Fruit fly (Drosophila melanogaster): ENCODE measurements around the gene CG14984.

DNA sequence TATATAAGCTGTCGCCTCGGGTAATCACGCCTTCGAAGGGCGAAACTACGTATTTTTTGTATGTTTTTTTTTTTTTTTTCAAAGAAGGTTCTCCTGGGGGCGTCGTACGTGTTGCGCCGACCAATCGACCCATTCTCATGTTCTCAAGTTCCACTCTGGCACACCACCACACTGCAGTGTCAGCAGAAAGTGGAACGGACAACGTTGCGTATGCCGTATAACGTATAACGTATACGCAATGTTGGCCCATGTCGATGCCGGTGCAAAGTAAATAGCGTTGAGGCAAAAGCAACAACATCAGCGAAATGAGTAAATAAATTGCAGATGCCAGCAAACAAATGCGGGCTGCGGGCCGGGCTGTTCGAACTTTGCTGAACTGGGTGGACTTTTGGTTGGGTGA is 40.2 kb downstream of the CG14984 start:
- TF ChIP-seq CG14655 (GFP tag; optimal IDR thresholded peaks at IDR 0.05) = no peak
- TF ChIP-seq EcR (GFP tag; optimal IDR thresholded peaks at IDR 0.05) = no peak
- no peak for TF ChIP-seq Ets98B (GFP tag; IDR thresholded peaks at IDR 0.05)
- TF ChIP-seq CG8301 (tag; optimal IDR thresholded peaks at IDR 0.05) = no peak
- no peak for TF ChIP-seq CG32121 (GFP tag; IDR thresholded peaks at IDR 0.05)
- no peak for TF ChIP-seq CG15710 (tag; optimal IDR thresholded peaks at IDR 0.05)
- no peak for TF ChIP-seq CG9948 (tag; optimal IDR thresholded peaks at IDR 0.05)
- TF ChIP-seq Snoo (tag; optimal IDR thresholded peaks at IDR 0.05) = no peak
- TF ChIP-seq D1 (tag; optimal IDR thresholded peaks at IDR 0.05) = no peak

Measured in whole organism, pupa.